Fruit fly (Drosophila melanogaster): ENCODE results near the gene CG33489.
A peak's percentile ranks its signal among the peaks of the same experiment; 100 is the strongest.

The CG33489 gene

dm6 chr3L:11533704-11534319 is 43.0 kb downstream of the CG33489 start:
- TF ChIP-seq topi (GFP tag; optimal IDR thresholded peaks at IDR 0.05) (peak; percentile 65), Ets96B (tag; optimal IDR thresholded peaks at IDR 0.05) (no peak), Ets21C (GFP tag; optimal IDR thresholded peaks at IDR 0.05) (peak; percentile 47), fd85E (GFP tag; optimal IDR thresholded peaks at IDR 0.05) (no peak), CG6808 (GFP tag; optimal IDR thresholded peaks at IDR 0.05) (no peak), CG10669 (GFP tag; optimal IDR thresholded peaks at IDR 0.05) (no peak), Lpt (GFP tag; optimal IDR thresholded peaks at IDR 0.05) (no peak), CG15336 (GFP tag; IDR thresholded peaks at IDR 0.05) (peak; percentile 35; the same call in 1 of the 2 replicates), Hr4 (GFP tag; optimal IDR thresholded peaks at IDR 0.05) (peak; percentile 56), Sox15 (GFP tag; optimal IDR thresholded peaks at IDR 0.05) (no peak), OdsH (GFP tag; optimal IDR thresholded peaks at IDR 0.05) (peak; percentile 42), pdm3 (GFP tag; optimal IDR thresholded peaks at IDR 0.05) (peak; percentile 69), salr (GFP tag; optimal IDR thresholded peaks at IDR 0.05) (peak in 1 of 2 experiments; percentile 13), CG34406 (GFP tag; optimal IDR thresholded peaks at IDR 0.05) (peak; percentile 44), CG3032 (tag; optimal IDR thresholded peaks at IDR 0.05) (no peak), Blimp-1 (GFP tag; optimal IDR thresholded peaks at IDR 0.05) (no peak), Hr38 (GFP tag; optimal IDR thresholded peaks at IDR 0.05) (no peak), spab (GFP tag; optimal IDR thresholded peaks at IDR 0.05) (no peak), Eip75B (GFP tag; optimal IDR thresholded peaks at IDR 0.05) (peak; percentile 43), eg (GFP tag; IDR thresholded peaks at IDR 0.05) (no peak), CG7368 (GFP tag; optimal IDR thresholded peaks at IDR 0.05) (no peak), vri (GFP tag; optimal IDR thresholded peaks at IDR 0.05) (no peak), CG11902 (GFP tag; optimal IDR thresholded peaks at IDR 0.05) (no peak), Hr39 (GFP tag; optimal IDR thresholded peaks at IDR 0.05) (peak; percentile 71), CG8319 (GFP tag; optimal IDR thresholded peaks at IDR 0.05) (peak; percentile 4), CG9139 (GFP tag; optimal IDR thresholded peaks at IDR 0.05) (no peak), Smox (GFP tag; optimal IDR thresholded peaks at IDR 0.05) (peak; percentile 61), dsx (GFP tag; optimal IDR thresholded peaks at IDR 0.05; ENCODE audit: poor library complexity, severe bottlenecking) (no peak), Sox14 (GFP tag; optimal IDR thresholded peaks at IDR 0.05) (peak; percentile 47), acj6 (GFP tag; optimal IDR thresholded peaks at IDR 0.05) (peak; percentile 46), CG11762 (GFP tag; optimal IDR thresholded peaks at IDR 0.05; ENCODE audit: insufficient read depth) (peak; percentile 26), CG31627 (GFP tag; optimal IDR thresholded peaks at IDR 0.05) (peak; percentile 68), Gug (GFP tag; IDR thresholded peaks at IDR 0.05) (no peak), net (GFP tag; optimal IDR thresholded peaks at IDR 0.05) (peak; percentile 19), CG16779 (tag; optimal IDR thresholded peaks at IDR 0.05) (no peak), CG8632 (GFP tag; optimal IDR thresholded peaks at IDR 0.05) (peak; percentile 54), CG8119 (GFP tag; IDR thresholded peaks at IDR 0.05) (peak; percentile 37; the same call in 2 of the 3 replicates), svp (GFP tag) (peak; percentile 77), CG4318 (GFP tag; optimal IDR thresholded peaks at IDR 0.05) (peak; percentile 10), Eip93F (GFP tag; optimal IDR thresholded peaks at IDR 0.05) (no peak), CG10631 (GFP tag; optimal IDR thresholded peaks at IDR 0.05) (no peak), lz (GFP tag; optimal IDR thresholded peaks at IDR 0.05) (peak; percentile 60), dac (GFP tag; optimal IDR thresholded peaks at IDR 0.05) (peak; percentile 19), CG6854 (GFP tag; optimal IDR thresholded peaks at IDR 0.05) (no peak), CG11294 (GFP tag; IDR thresholded peaks at IDR 0.05) (no peak), fkh (GFP tag; optimal IDR thresholded peaks at IDR 0.05) (no peak), CG1621 (tag; optimal IDR thresholded peaks at IDR 0.05) (no peak), CG6163 (GFP tag; IDR thresholded peaks at IDR 0.05) (no peak), Sox102F (GFP tag; optimal IDR thresholded peaks at IDR 0.05) (peak; percentile 55), fd59A (GFP tag; optimal IDR thresholded peaks at IDR 0.05) (no peak), esn (GFP tag; optimal IDR thresholded peaks at IDR 0.05) (peak; percentile 73), cyc (GFP tag; optimal IDR thresholded peaks at IDR 0.05) (peak; percentile 25)

Measured in whole organism, prepupa.